Worm (Caenorhabditis elegans) whole organism, early embryonic: ENCODE results near the gene ZK354.8.

Experiments
- F13C5.2 ChIP-seq: sonication (generic microtip); optimal IDR thresholded peaks from 2 replicates; lab custom pipeline; 2017; ENCODE audit warnings: mild to moderate bottlenecking, missing genetic modification characterization, inconsistent platforms, missing compliant biosample characterization
- ama-1 ChIP-seq: fragments of 150-350 bp; optimal IDR thresholded peaks from 2 replicates; lab custom pipeline; 2014
- flt-1 ChIP-seq: fragments of 200-800 bp; sonication (Bioruptor generic); IDR thresholded peaks from 2 replicates; pipeline ENCODE4 v1.3.6; 2022; ENCODE audit warnings: missing genetic modification characterization, missing compliant biosample characterization
- hnd-1 ChIP-seq: sonication (generic microtip); optimal IDR thresholded peaks from 2 replicates; lab custom pipeline; 2016; ENCODE audit warnings: missing genetic modification characterization, missing compliant biosample characterization
- sea-1 ChIP-seq: fragments of 200-800 bp; sonication (Bioruptor generic); conservative IDR thresholded peaks from 2 replicates; pipeline ENCODE4 v1.3.6; 2022; ENCODE audit warnings: missing genetic modification characterization, missing compliant biosample characterization
- tbx-37 ChIP-seq: fragments of 200-800 bp; sonication (Bioruptor generic); conservative IDR thresholded peaks from 2 replicates; pipeline ENCODE4 v1.3.6; 2022; ENCODE audit warnings: missing genetic modification reagents, missing genetic modification characterization, missing compliant biosample characterization

DNA sequence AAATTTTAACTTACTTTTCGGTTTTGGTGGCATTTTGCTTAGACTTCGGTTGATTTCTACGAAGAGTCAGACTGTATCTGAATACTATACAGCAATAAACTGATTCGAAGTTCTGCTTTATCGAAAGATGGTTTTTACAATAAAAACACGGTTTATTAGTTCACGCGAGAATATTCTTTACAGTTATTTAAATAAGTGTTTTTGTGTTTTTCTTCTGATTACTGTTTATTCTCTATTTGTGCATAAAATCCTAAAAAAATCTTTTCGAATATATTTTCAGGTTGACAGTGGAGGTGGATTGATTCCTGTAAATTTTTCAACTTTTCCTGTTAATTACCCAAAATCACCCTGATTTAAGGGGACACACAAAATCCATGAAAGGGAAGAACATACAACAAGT is at the start of gene ZK354.8:
- TF ChIP-seq ama-1 (no peak), flt-1 (GFP tag; lab: Robert Waterston, UW) (no peak), tbx-37 (GFP tag; lab: Robert Waterston, UW) (no peak), hnd-1 (no peak), sea-1 (GFP tag; lab: Robert Waterston, UW) (no peak), F13C5.2 (tag; lab: Kevin White, UChicago) (no peak)
